Fruit fly (Drosophila melanogaster): Measurements from ENCODE around the gene Rip11.
A peak's percentile ranks its signal among the peaks of the same experiment; 100 is the strongest.

The Rip11 gene

DNA sequence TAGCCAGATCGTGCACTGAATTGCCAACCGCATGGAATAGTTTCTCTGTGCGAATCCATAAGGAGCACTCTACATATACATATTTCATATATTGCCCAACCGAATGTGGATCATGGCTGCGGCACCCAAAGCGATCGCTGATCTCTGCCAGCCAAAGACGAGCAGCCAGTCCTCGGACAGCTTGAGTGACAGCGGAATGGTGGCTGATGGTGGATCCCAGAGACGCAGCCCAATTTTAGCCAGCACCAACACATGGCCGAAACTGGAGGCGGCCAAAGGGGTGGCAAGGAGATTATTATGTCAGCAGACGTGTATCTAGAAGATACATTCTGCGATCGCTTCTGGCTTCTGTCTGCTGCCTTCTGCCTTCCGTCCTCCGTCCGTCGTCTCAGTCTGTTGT is 16.5 kb downstream of the Rip11 start:
- no peak for TF ChIP-seq CG8478 (optimal IDR thresholded peaks at IDR 0.05)
- TF ChIP-seq CTCF (optimal IDR thresholded peaks at IDR 0.05), result no peak

dm6 chrX:18627002-18627401 is 20.4 kb downstream of the Rip11 start:
- no peak for TF ChIP-seq CTCF (optimal IDR thresholded peaks at IDR 0.05)
- TF ChIP-seq CG8478 (optimal IDR thresholded peaks at IDR 0.05), result no peak

dm6 chrX:18621649-18622346 is 25.6 kb downstream of the Rip11 start:
- TF ChIP-seq CG8478 (optimal IDR thresholded peaks at IDR 0.05), result no peak
- peak; percentile 88 to 89 for TF ChIP-seq CTCF (optimal IDR thresholded peaks at IDR 0.05)

dm6 chrX:18618122-18618521 is 29.3 kb downstream of the Rip11 start:
- TF ChIP-seq CG8478 (optimal IDR thresholded peaks at IDR 0.05) (no peak), CTCF (optimal IDR thresholded peaks at IDR 0.05) (no peak)

dm6 chrX:18617489-18617888 is 30.0 kb downstream of the Rip11 start, which contains the start of gene CG15040:
Gene CG15040 (minus strand): TSS chrX:18617589.
- no peak for TF ChIP-seq CTCF (optimal IDR thresholded peaks at IDR 0.05)
- TF ChIP-seq CG8478 (optimal IDR thresholded peaks at IDR 0.05), result no peak

- TF ChIP-seq CTCF (optimal IDR thresholded peaks at IDR 0.05) (no peak), CG8478 (optimal IDR thresholded peaks at IDR 0.05) (no peak)
These were observed 34.0 kb downstream of the Rip11 start for dm6 chrX:18613434-18613833.

DNA sequence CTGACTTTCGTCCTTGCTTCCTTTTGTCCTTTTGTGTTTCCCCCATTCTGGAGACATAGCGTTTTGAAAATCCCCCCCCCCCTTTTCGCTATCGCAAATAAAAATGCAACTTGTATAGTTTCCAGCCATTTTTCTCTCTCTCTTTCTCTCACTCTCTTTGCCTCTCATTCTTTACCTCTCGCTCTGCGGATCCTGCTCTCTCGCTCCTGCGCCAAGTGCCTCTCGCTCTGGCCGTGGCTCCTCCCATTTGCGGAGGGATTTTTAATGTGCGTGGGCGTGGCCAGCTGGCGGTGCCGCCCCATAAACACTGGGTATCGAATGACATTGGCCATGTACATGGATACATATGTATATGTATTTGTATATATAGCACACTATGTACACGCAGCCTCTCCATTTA is 60.2 kb downstream of the Rip11 start:
- no peak for TF ChIP-seq CG8478 (optimal IDR thresholded peaks at IDR 0.05)
- no peak for TF ChIP-seq CTCF (optimal IDR thresholded peaks at IDR 0.05)
